Worm (Caenorhabditis elegans) whole organism, young adult: ENCODE data around the gene F58A6.2.

ENCODE experiments used
- B0019.2 ChIP-seq: fragments of 200-800 bp; sonication (Bioruptor generic); conservative IDR thresholded peaks from 2 replicates; pipeline ENCODE4 v1.3.6; 2022; ENCODE audit warnings: missing genetic modification reagents, missing genetic modification characterization, missing compliant biosample characterization
- B0035.1 ChIP-seq: sonication (generic microtip); optimal IDR thresholded peaks from 2 replicates; lab custom pipeline; 2016; ENCODE audit warnings: missing genetic modification characterization, mild to moderate bottlenecking, missing compliant biosample characterization, missing genotype, missing genetic modification reagents
- C06A6.2 ChIP-seq: fragments of 200-800 bp; sonication (Bioruptor generic); conservative IDR thresholded peaks from 2 replicates; pipeline ENCODE4 v1.3.6; 2022; ENCODE audit warnings: missing genetic modification characterization, missing compliant biosample characterization
- F33H1.4 ChIP-seq: fragments of 200-800 bp; sonication (Bioruptor generic); IDR thresholded peaks from 2 replicates; pipeline ENCODE4 v1.3.6; 2022; ENCODE audit warnings: missing genetic modification reagents, missing genetic modification characterization, missing compliant biosample characterization
- F39B2.1 ChIP-seq: fragments of 200-800 bp; sonication (Bioruptor generic); IDR thresholded peaks from 2 replicates; pipeline ENCODE4 v1.3.6; 2022; ENCODE audit warnings: missing genetic modification reagents, missing genetic modification characterization, missing compliant biosample characterization
- K12H6.12 ChIP-seq: fragments of 200-800 bp; sonication (Bioruptor generic); optimal IDR thresholded peaks from 2 replicates; lab custom pipeline; 2018; ENCODE audit warnings: mild to moderate bottlenecking, missing genetic modification characterization, missing compliant biosample characterization
- T07F8.4 ChIP-seq: sonication (generic microtip); optimal IDR thresholded peaks from 2 replicates; lab custom pipeline; 2016; ENCODE audit warnings: mild to moderate bottlenecking, missing genetic modification characterization, moderate library complexity, missing compliant biosample characterization
- Y53G8AR.9 ChIP-seq: fragments of 200-800 bp; sonication (Bioruptor generic); conservative IDR thresholded peaks from 2 replicates; pipeline ENCODE4 v1.3.6; 2022; ENCODE audit warnings: missing genetic modification reagents, missing genetic modification characterization, missing compliant biosample characterization
- Y67H2A.10 ChIP-seq: fragments of 200-800 bp; sonication (Bioruptor generic); conservative IDR thresholded peaks from 2 replicates; pipeline ENCODE4 v1.3.6; 2022; ENCODE audit warnings: missing genetic modification reagents, missing genetic modification characterization, missing compliant biosample characterization
- Y95B8A.8 ChIP-seq: fragments of 200-800 bp; sonication (Bioruptor generic); IDR thresholded peaks from 2 replicates; pipeline ENCODE4 v1.3.6; 2022; ENCODE audit warnings: missing genetic modification reagents, missing genetic modification characterization, missing compliant biosample characterization
- aptf-2 ChIP-seq: fragments of 200-800 bp; sonication (Bioruptor generic); conservative IDR thresholded peaks from 2 replicates; pipeline ENCODE4 v1.3.6; 2022; ENCODE audit warnings: missing genetic modification reagents, missing genetic modification characterization, missing compliant biosample characterization
- athp-1 ChIP-seq: sonication (generic microtip); optimal IDR thresholded peaks from 2 replicates; lab custom pipeline; 2017; ENCODE audit warnings: mild to moderate bottlenecking, missing genetic modification characterization, missing compliant biosample characterization
- ccch-3 ChIP-seq: fragments of 200-800 bp; sonication (Bioruptor generic); optimal IDR thresholded peaks from 2 replicates; lab custom pipeline; 2018; ENCODE audit warnings: mild to moderate bottlenecking, missing genetic modification characterization, missing compliant biosample characterization
- ceh-40 ChIP-seq: fragments of 200-800 bp; sonication (Bioruptor generic); IDR thresholded peaks from 2 replicates; pipeline ENCODE4 v1.3.6; 2022; ENCODE audit warnings: missing genetic modification characterization, missing compliant biosample characterization
- ceh-79 ChIP-seq: sonication (generic microtip); optimal IDR thresholded peaks from 2 replicates; lab custom pipeline; 2017; ENCODE audit warnings: mild to moderate bottlenecking, missing genetic modification characterization, missing compliant biosample characterization
- chd-7 ChIP-seq: sonication (generic microtip); optimal IDR thresholded peaks from 2 replicates; lab custom pipeline; 2016; ENCODE audit warnings: mild to moderate bottlenecking, missing genetic modification characterization, moderate library complexity, missing compliant biosample characterization
- die-1 ChIP-seq: sonication (generic microtip); optimal IDR thresholded peaks from 2 replicates; lab custom pipeline; 2016; ENCODE audit warnings: missing genotype, mild to moderate bottlenecking, missing genetic modification characterization, missing compliant biosample characterization
- dox-1 ChIP-seq: fragments of 200-800 bp; sonication (Bioruptor generic); IDR thresholded peaks from 2 replicates; pipeline ENCODE4 v1.3.6; 2022; ENCODE audit warnings: missing genetic modification reagents, missing genetic modification characterization, missing compliant biosample characterization
- dpl-1 ChIP-seq: fragments of 150-350 bp; optimal IDR thresholded peaks from 2 replicates; lab custom pipeline; 2014; ENCODE audit warnings: missing biosample characterization, missing genetic modification reagents, missing genetic modification characterization
- ets-4 ChIP-seq: fragments of 200-800 bp; sonication (Bioruptor generic); optimal IDR thresholded peaks from 2 replicates; lab custom pipeline; 2018; ENCODE audit warnings: mild to moderate bottlenecking, missing genetic modification characterization, missing compliant biosample characterization
- hlh-12 ChIP-seq: sonication (generic microtip); optimal IDR thresholded peaks from 2 replicates; lab custom pipeline; 2016; ENCODE audit warnings: missing genetic modification characterization, missing compliant biosample characterization
- hrde-1 ChIP-seq: sonication (generic microtip); optimal IDR thresholded peaks from 2 replicates; lab custom pipeline; 2016; ENCODE audit warnings: missing genetic modification characterization, mild to moderate bottlenecking, missing compliant biosample characterization, moderate library complexity, missing genotype, missing genetic modification reagents, borderline replicate concordance
- mel-28 ChIP-seq: sonication (generic microtip); optimal IDR thresholded peaks from 2 replicates; lab custom pipeline; 2016; ENCODE audit warnings: borderline replicate concordance, mild to moderate bottlenecking, missing genetic modification characterization, missing compliant biosample characterization
- mxl-1 ChIP-seq: sonication (generic microtip); optimal IDR thresholded peaks from 2 replicates; lab custom pipeline; 2016; ENCODE audit warnings: missing genetic modification characterization, missing compliant biosample characterization
- nfyb-1 ChIP-seq: fragments of 200-800 bp; sonication (Bioruptor generic); IDR thresholded peaks from 2 replicates; pipeline ENCODE4 v1.3.6; 2022; ENCODE audit warnings: missing genetic modification reagents, missing genetic modification characterization, missing compliant biosample characterization
- nhr-120 ChIP-seq: fragments of 200-800 bp; sonication (Bioruptor generic); IDR thresholded peaks from 2 replicates; pipeline ENCODE4 v1.3.6; 2022; ENCODE audit warnings: missing genetic modification characterization, missing compliant biosample characterization
- nhr-90 ChIP-seq: sonication (generic microtip); optimal IDR thresholded peaks from 2 replicates; lab custom pipeline; 2016; ENCODE audit warnings: missing genotype, mild to moderate bottlenecking, missing genetic modification characterization, missing compliant biosample characterization
- pbrm-1 ChIP-seq: fragments of 200-800 bp; sonication (Bioruptor generic); IDR thresholded peaks from 2 replicates; pipeline ENCODE4 v1.3.6; 2022; ENCODE audit warnings: missing genetic modification reagents, missing genetic modification characterization, missing compliant biosample characterization
- repo-1 ChIP-seq: sonication (generic microtip); optimal IDR thresholded peaks from 2 replicates; lab custom pipeline; 2017; ENCODE audit warnings: mild to moderate bottlenecking, missing genetic modification characterization, missing compliant biosample characterization
- snpc-4 ChIP-seq, 5 experiments: fragments of 150-350 bp in 1 of 5; sonication (generic microtip) in 4 of 5; optimal IDR thresholded peaks; 2 replicates each; lab custom pipeline; 2014 to 2018; ENCODE audit warnings: missing genetic modification characterization in 5 of 5, missing biosample characterization in 3 of 5, antibody characterized with exemption in 2 of 5, mild to moderate bottlenecking in 2 of 5, missing compliant biosample characterization in 2 of 5, missing genotype in 2 of 5, moderate library complexity in 2 of 5, missing genetic modification reagents in 1 of 5
- sptf-2 ChIP-seq: fragments of 200-800 bp; sonication (Bioruptor generic); optimal IDR thresholded peaks from 2 replicates; lab custom pipeline; 2018; ENCODE audit warnings: mild to moderate bottlenecking, missing genetic modification characterization, missing compliant biosample characterization
- xnd-1 ChIP-seq: sonication (generic microtip); optimal IDR thresholded peaks from 2 replicates; lab custom pipeline; 2016; ENCODE audit warnings: missing genotype, missing genetic modification reagents, missing genetic modification characterization, missing compliant biosample characterization
- ztf-18 ChIP-seq: sonication (generic microtip); optimal IDR thresholded peaks from 2 replicates; lab custom pipeline; 2016; ENCODE audit warnings: missing genotype, mild to moderate bottlenecking, missing genetic modification characterization, missing compliant biosample characterization
- ztf-28 ChIP-seq: fragments of 200-800 bp; sonication (Bioruptor generic); IDR thresholded peaks from 2 replicates; pipeline ENCODE4 v1.3.6; 2022; ENCODE audit warnings: missing genetic modification reagents, missing genetic modification characterization, missing compliant biosample characterization
- ztf-6 ChIP-seq: fragments of 200-800 bp; sonication (Bioruptor generic); IDR thresholded peaks from 2 replicates; pipeline ENCODE4 v1.3.6; 2022; ENCODE audit warnings: missing genetic modification reagents, missing genetic modification characterization, missing compliant biosample characterization

F58A6.2 gene

ce11 chrII:5171610-5172009 lies 35.1 kb downstream of the F58A6.2 start, which contains the start of gene C27D6.15:
Gene C27D6.15, plus strand, starts transcription at chrII:5171910.
- TF ChIP-seq aptf-2 (GFP tag; lab: Robert Waterston, UW) = no peak
- no peak for TF ChIP-seq ets-4 (GFP tag; lab: Kevin White, UChicago)
- no peak for TF ChIP-seq Y53G8AR.9 (GFP tag; lab: Robert Waterston, UW)
- TF ChIP-seq ceh-40 (GFP tag; lab: Robert Waterston, UW) = no peak
- TF ChIP-seq nhr-120 (GFP tag; lab: Robert Waterston, UW) = no peak
- no peak for TF ChIP-seq hrde-1
- no peak for TF ChIP-seq repo-1
- TF ChIP-seq ztf-28 (GFP tag; lab: Robert Waterston, UW) = no peak
- TF ChIP-seq sptf-2 (GFP tag; lab: Kevin White, UChicago) = no peak
- TF ChIP-seq B0035.1 (tag; lab: Kevin White, UChicago) = no peak
- TF ChIP-seq K12H6.12 (tag; lab: Kevin White, UChicago) = no peak

ce11 chrII:5172451-5172850 lies 35.9 kb downstream of the F58A6.2 start, which contains the start of gene C27D6.1:
Gene C27D6.1, plus strand, starts transcription at chrII:5172751.
- no peak for TF ChIP-seq dox-1 (GFP tag; lab: Robert Waterston, UW)
- no peak for TF ChIP-seq ccch-3
- no peak for TF ChIP-seq T07F8.4 (tag; lab: Kevin White, UChicago)
- TF ChIP-seq ztf-6 (GFP tag; lab: Robert Waterston, UW) = no peak
- no peak for TF ChIP-seq ztf-18 (tag; lab: Kevin White, UChicago)

ce11 chrII:5174370-5174769 lies 37.9 kb downstream of the F58A6.2 start, which contains the start of gene C27D6.3:
Gene C27D6.3, minus strand, starts transcription at chrII:5174470.
- TF ChIP-seq ztf-28 (GFP tag; lab: Robert Waterston, UW) (no peak), nhr-120 (GFP tag; lab: Robert Waterston, UW) (no peak), die-1 (no peak)

- TF ChIP-seq mxl-1 (tag; lab: Kevin White, UChicago) (no peak), F39B2.1 (GFP tag; lab: Robert Waterston, UW) (no peak), pbrm-1 (GFP tag; lab: Robert Waterston, UW) (no peak), mel-28 (tag; lab: Kevin White, UChicago) (no peak), F33H1.4 (GFP tag; lab: Robert Waterston, UW) (no peak)
These were observed 40.4 kb downstream of the F58A6.2 start for ce11 chrII:5176934-5177333.

ce11 chrII:5177902-5178301 lies 41.4 kb downstream of the F58A6.2 start, which contains the start of gene C27D6.12:
Gene C27D6.12, minus strand, starts transcription at chrII:5178002.
- no peak for TF ChIP-seq B0019.2 (GFP tag; lab: Robert Waterston, UW)
- no peak for TF ChIP-seq ztf-6 (GFP tag; lab: Robert Waterston, UW)
- no peak for TF ChIP-seq athp-1
- no peak for TF ChIP-seq nfyb-1
- TF ChIP-seq ets-4 (GFP tag; lab: Kevin White, UChicago) = no peak
- TF ChIP-seq aptf-2 (GFP tag; lab: Robert Waterston, UW) = no peak
- no peak for TF ChIP-seq chd-7 (tag; lab: Kevin White, UChicago)
- TF ChIP-seq xnd-1 (tag; lab: Kevin White, UChicago) = no peak
- TF ChIP-seq hlh-12 (tag; lab: Kevin White, UChicago) = no peak
- no peak for TF ChIP-seq mel-28 (tag; lab: Kevin White, UChicago)
- no peak for TF ChIP-seq dpl-1
- no peak for TF ChIP-seq snpc-4 (GFP tag; optimal IDR thresholded peaks at IDR 0.05; lab: Kevin White, UChicago)
- TF ChIP-seq snpc-4 (tag; optimal IDR thresholded peaks at IDR 0.05; lab: Kevin White, UChicago) = no peak
- no peak for TF ChIP-seq ceh-79
- TF ChIP-seq nhr-90 (tag; lab: Kevin White, UChicago) = no peak
- no peak for TF ChIP-seq Y67H2A.10 (GFP tag; lab: Robert Waterston, UW)
- TF ChIP-seq T07F8.4 (tag; lab: Kevin White, UChicago) = no peak
- no peak for TF ChIP-seq C06A6.2 (GFP tag; lab: Robert Waterston, UW)
- TF ChIP-seq Y95B8A.8 (GFP tag; lab: Robert Waterston, UW) = no peak
